Fruit fly (Drosophila melanogaster) whole organism, embryonic: ENCODE measurements around the gene Vps37B.

Experiments
- Blimp-1 ChIP-seq: fragments of 200-800 bp; sonication (Bioruptor generic); optimal IDR thresholded peaks from 3 replicates; lab custom pipeline; 2018; ENCODE audit warnings: missing biosample characterization, missing genetic modification characterization, mild to moderate bottlenecking, moderate library complexity, missing genetic modification reagents
- Bteb2 ChIP-seq: fragments of 200-800 bp; sonication (Bioruptor generic); optimal IDR thresholded peaks from 2 replicates; lab custom pipeline; 2016; ENCODE audit warnings: missing biosample characterization, missing genetic modification characterization
- CG10267 ChIP-seq: fragments of 200-800 bp; sonication (Bioruptor generic); optimal IDR thresholded peaks from 2 replicates; lab custom pipeline; 2018; ENCODE audit warnings: missing biosample characterization, mild to moderate bottlenecking, missing genetic modification characterization, moderate library complexity
- CG10565 ChIP-seq: fragments of 200-800 bp; sonication (Bioruptor generic); optimal IDR thresholded peaks from 3 replicates; lab custom pipeline; 2016; ENCODE audit warnings: missing biosample characterization, mild to moderate bottlenecking, missing genetic modification characterization
- CG11247 ChIP-seq: fragments of 200-800 bp; sonication (Bioruptor generic); IDR thresholded peaks from 2 replicates; pipeline ENCODE4 v1.3.6; 2022; ENCODE audit warnings: missing biosample characterization, missing genetic modification characterization
- CG11456 ChIP-seq: fragments of 200-800 bp; sonication (Bioruptor generic); IDR thresholded peaks from 3 replicates; pipeline ENCODE4 v1.3.6; 2022; ENCODE audit warnings: missing biosample characterization, missing genetic modification characterization
- CG11695 ChIP-seq: fragments of 200-800 bp; sonication (Bioruptor generic); IDR thresholded peaks from 3 replicates; pipeline ENCODE4 v1.3.6; 2022; ENCODE audit warnings: missing biosample characterization, missing genetic modification characterization
- CG12071 ChIP-seq: fragments of 200-800 bp; sonication (Bioruptor generic); optimal IDR thresholded peaks from 3 replicates; lab custom pipeline; 2018; ENCODE audit warnings: missing biosample characterization, mild to moderate bottlenecking, missing genetic modification characterization
- CG12104 ChIP-seq: fragments of 200-800 bp; sonication (Bioruptor generic); optimal IDR thresholded peaks from 3 replicates; lab custom pipeline; 2016; ENCODE audit warnings: missing biosample characterization, missing genetic modification characterization
- CG14441 ChIP-seq: fragments of 200-800 bp; sonication (Bioruptor generic); IDR thresholded peaks from 2 replicates; pipeline ENCODE4 v1.3.6; 2022; ENCODE audit warnings: missing biosample characterization, missing genetic modification characterization
- CG14667 ChIP-seq: fragments of 200-800 bp; sonication (Bioruptor generic); IDR thresholded peaks from 2 replicates; pipeline ENCODE4 v1.3.6; 2022; ENCODE audit warnings: missing biosample characterization, missing genetic modification characterization
- CG17328 ChIP-seq: fragments of 200-800 bp; sonication (Bioruptor generic); IDR thresholded peaks from 2 replicates; pipeline ENCODE4 v1.3.6; 2022; ENCODE audit warnings: missing biosample characterization, missing genetic modification characterization
- CG17359 ChIP-seq: fragments of 200-800 bp; sonication (Bioruptor generic); optimal IDR thresholded peaks from 3 replicates; lab custom pipeline; 2018; ENCODE audit warnings: missing biosample characterization, mild to moderate bottlenecking, missing genetic modification characterization, moderate library complexity
- CG17385 ChIP-seq: fragments of 200-800 bp; sonication (Bioruptor generic); optimal IDR thresholded peaks from 3 replicates; lab custom pipeline; 2018; ENCODE audit warnings: missing biosample characterization, mild to moderate bottlenecking, missing genetic modification characterization
- CG2678 ChIP-seq: fragments of 200-800 bp; sonication (Bioruptor generic); optimal IDR thresholded peaks from 3 replicates; lab custom pipeline; 2019; ENCODE audit warnings: missing biosample characterization, mild to moderate bottlenecking, missing genetic modification characterization, moderate library complexity
- CG2875 ChIP-seq: fragments of 200-800 bp; sonication (Bioruptor generic); optimal IDR thresholded peaks from 2 replicates; lab custom pipeline; 2017; ENCODE audit warnings: missing biosample characterization, mild to moderate bottlenecking, missing genetic modification characterization, missing genetic modification reagents
- CG31365 ChIP-seq: fragments of 200-800 bp; sonication (Bioruptor generic); optimal IDR thresholded peaks from 2 replicates; lab custom pipeline; 2018; ENCODE audit warnings: missing biosample characterization, mild to moderate bottlenecking, missing genetic modification characterization
- CG32767 ChIP-seq: fragments of 200-800 bp; sonication (Bioruptor generic); IDR thresholded peaks from 2 replicates; pipeline ENCODE4 v1.3.6; 2022; ENCODE audit warnings: missing biosample characterization, missing genetic modification characterization
- CG4360 ChIP-seq: fragments of 200-800 bp; sonication (Bioruptor generic); IDR thresholded peaks from 2 replicates; pipeline ENCODE4 v1.3.6; 2022; ENCODE audit warnings: missing biosample characterization, missing genetic modification characterization
- CG7928 ChIP-seq: fragments of 200-800 bp; sonication (Bioruptor generic); optimal IDR thresholded peaks from 2 replicates; lab custom pipeline; 2017; ENCODE audit warnings: missing biosample characterization, mild to moderate bottlenecking, missing genetic modification characterization
- CG9215 ChIP-seq: fragments of 200-800 bp; sonication (Bioruptor generic); IDR thresholded peaks from 2 replicates; pipeline ENCODE4 v1.3.6; 2022; ENCODE audit warnings: missing biosample characterization, missing genetic modification characterization
- Camta ChIP-seq: fragments of 200-800 bp; sonication (Bioruptor generic); optimal IDR thresholded peaks from 2 replicates; lab custom pipeline; 2016; ENCODE audit warnings: missing biosample characterization, missing genetic modification characterization
- D19A ChIP-seq: fragments of 200-800 bp; optimal IDR thresholded peaks from 3 replicates; lab custom pipeline; 2019; ENCODE audit warnings: missing biosample characterization, mild to moderate bottlenecking, missing genetic modification characterization, moderate library complexity
- Hr3 ChIP-seq: fragments of 200-800 bp; sonication (Bioruptor generic); optimal IDR thresholded peaks from 3 replicates; lab custom pipeline; 2016; ENCODE audit warnings: missing biosample characterization, missing genetic modification characterization
- Kr ChIP-seq: fragments of 200-800 bp; sonication (Bioruptor generic); optimal IDR thresholded peaks from 2 replicates; lab custom pipeline; 2017; ENCODE audit warnings: missing biosample characterization, mild to moderate bottlenecking, missing genetic modification characterization
- Lhr ChIP-seq: fragments of 200-800 bp; sonication (Bioruptor generic); optimal IDR thresholded peaks from 3 replicates; lab custom pipeline; 2017; ENCODE audit warnings: mild to moderate bottlenecking, missing biosample characterization, missing genetic modification reagents, missing genetic modification characterization
- MTF-1 ChIP-seq: fragments of 200-800 bp; sonication (Bioruptor generic); optimal IDR thresholded peaks from 2 replicates; lab custom pipeline; 2018; ENCODE audit warnings: missing biosample characterization, mild to moderate bottlenecking, missing genetic modification characterization, borderline replicate concordance
- Nf-YC ChIP-seq: fragments of 200-800 bp; optimal IDR thresholded peaks from 3 replicates; lab custom pipeline; 2019; ENCODE audit warnings: missing biosample characterization, mild to moderate bottlenecking, missing genetic modification characterization, moderate library complexity
- Ssrp ChIP-seq: fragments of 200-800 bp; sonication (Bioruptor generic); optimal IDR thresholded peaks from 2 replicates; lab custom pipeline; 2018; ENCODE audit warnings: missing biosample characterization, mild to moderate bottlenecking, missing genetic modification characterization, moderate library complexity
- Usf ChIP-seq: fragments of 200-800 bp; sonication (Bioruptor generic); optimal IDR thresholded peaks from 2 replicates; lab custom pipeline; 2017; ENCODE audit warnings: missing genotype, missing biosample characterization, missing genetic modification characterization
- ac ChIP-seq: fragments of 200-800 bp; sonication (Bioruptor generic); optimal IDR thresholded peaks from 3 replicates; lab custom pipeline; 2017; ENCODE audit warnings: missing biosample characterization, mild to moderate bottlenecking, missing genetic modification characterization
- bcd ChIP-seq: fragments of 200-800 bp; sonication (Bioruptor generic); optimal IDR thresholded peaks from 2 replicates; lab custom pipeline; 2017; ENCODE audit warnings: missing biosample characterization, mild to moderate bottlenecking, missing genetic modification characterization
- disco-r ChIP-seq: fragments of 200-800 bp; sonication (Bioruptor generic); optimal IDR thresholded peaks from 2 replicates; lab custom pipeline; 2016; ENCODE audit warnings: missing biosample characterization, missing genetic modification characterization
- dpn ChIP-seq, 2 experiments: fragments of 200-800 bp; sonication (Bioruptor generic); optimal IDR thresholded peaks; 3 replicates each; lab custom pipeline; 2016; ENCODE audit warnings: missing biosample characterization in 2 of 2, missing genetic modification characterization in 2 of 2
- ems ChIP-seq: fragments of 200-800 bp; sonication (Bioruptor generic); optimal IDR thresholded peaks from 3 replicates; lab custom pipeline; 2016; ENCODE audit warnings: missing biosample characterization, missing genetic modification characterization
- exex ChIP-seq: fragments of 200-800 bp; sonication (Bioruptor generic); optimal IDR thresholded peaks from 4 replicates; lab custom pipeline; 2018; ENCODE audit warnings: missing biosample characterization, mild to moderate bottlenecking, missing genetic modification characterization, moderate library complexity
- fu2 ChIP-seq: fragments of 200-800 bp; sonication (Bioruptor generic); optimal IDR thresholded peaks from 2 replicates; lab custom pipeline; 2016; ENCODE audit warnings: missing biosample characterization, missing genetic modification characterization
- gem ChIP-seq: fragments of 200-800 bp; sonication (Bioruptor generic); optimal IDR thresholded peaks from 2 replicates; lab custom pipeline; 2019; ENCODE audit warnings: missing biosample characterization, mild to moderate bottlenecking, missing genetic modification characterization, moderate library complexity
- gfzf ChIP-seq: fragments of 200-800 bp; sonication (Bioruptor generic); optimal IDR thresholded peaks from 2 replicates; lab custom pipeline; 2016; ENCODE audit warnings: missing biosample characterization, mild to moderate bottlenecking, missing genetic modification characterization, moderate library complexity
- gsb-n ChIP-seq: fragments of 200-800 bp; sonication (Bioruptor generic); optimal IDR thresholded peaks from 3 replicates; lab custom pipeline; 2018; ENCODE audit warnings: missing biosample characterization, mild to moderate bottlenecking, missing genetic modification characterization
- lab ChIP-seq: fragments of 200-800 bp; sonication (Bioruptor generic); optimal IDR thresholded peaks from 3 replicates; lab custom pipeline; 2017; ENCODE audit warnings: missing biosample characterization, missing genetic modification characterization, mild to moderate bottlenecking, moderate library complexity, missing genetic modification reagents
- lbe ChIP-seq: fragments of 200-800 bp; sonication (Bioruptor generic); optimal IDR thresholded peaks from 2 replicates; lab custom pipeline; 2016; ENCODE audit warnings: missing biosample characterization, mild to moderate bottlenecking, missing genetic modification characterization
- lola ChIP-seq, 3 experiments: fragments of >200 bp in 2 of 3; fragments of 200-800 bp in 1 of 3; sonication (Bioruptor generic) in 1 of 3; optimal IDR thresholded peaks; 2 replicates each; lab custom pipeline; 2017 to 2019; ENCODE audit warnings: missing biosample characterization in 3 of 3, missing genetic modification characterization in 3 of 3, mild to moderate bottlenecking in 1 of 3, moderate library complexity in 1 of 3
- nmo ChIP-seq: fragments of 200-800 bp; sonication (Bioruptor generic); optimal IDR thresholded peaks from 2 replicates; lab custom pipeline; 2018; ENCODE audit warnings: missing biosample characterization, mild to moderate bottlenecking, missing genetic modification characterization, moderate library complexity
- peb ChIP-seq: fragments of 200-800 bp; sonication (Bioruptor generic); IDR thresholded peaks from 2 replicates; pipeline ENCODE4 v1.3.6; 2022; ENCODE audit warnings: missing biosample characterization, missing genetic modification characterization
- pros ChIP-seq: fragments of 200-800 bp; sonication (Bioruptor generic); optimal IDR thresholded peaks from 3 replicates; lab custom pipeline; 2019; ENCODE audit warnings: missing biosample characterization, mild to moderate bottlenecking, missing genetic modification characterization, moderate library complexity
- run ChIP-seq: fragments of 200-800 bp; sonication (Bioruptor generic); optimal IDR thresholded peaks from 3 replicates; lab custom pipeline; 2018; ENCODE audit warnings: missing biosample characterization, mild to moderate bottlenecking, missing genetic modification characterization
- sc ChIP-seq, 3 experiments: fragments of >200 bp in 2 of 3; fragments of 200-800 bp in 1 of 3; sonication (Bioruptor generic) in 1 of 3; optimal IDR thresholded peaks; 2 replicates in 2 of 3; 3 replicates in 1 of 3; lab custom pipeline; 2017; ENCODE audit warnings: mild to moderate bottlenecking in 1 of 3, missing biosample characterization in 1 of 3, missing genetic modification characterization in 1 of 3, missing genetic modification reagents in 1 of 3
- sima ChIP-seq: fragments of 200-800 bp; sonication (Bioruptor generic); optimal IDR thresholded peaks from 2 replicates; lab custom pipeline; 2016; ENCODE audit warnings: missing biosample characterization, missing genetic modification characterization
- wdn ChIP-seq: fragments of 200-800 bp; sonication (Bioruptor generic); IDR thresholded peaks from 2 replicates; pipeline ENCODE4 v1.3.6; 2022; ENCODE audit warnings: missing biosample characterization, missing genetic modification characterization

Gene Vps37B

DNA sequence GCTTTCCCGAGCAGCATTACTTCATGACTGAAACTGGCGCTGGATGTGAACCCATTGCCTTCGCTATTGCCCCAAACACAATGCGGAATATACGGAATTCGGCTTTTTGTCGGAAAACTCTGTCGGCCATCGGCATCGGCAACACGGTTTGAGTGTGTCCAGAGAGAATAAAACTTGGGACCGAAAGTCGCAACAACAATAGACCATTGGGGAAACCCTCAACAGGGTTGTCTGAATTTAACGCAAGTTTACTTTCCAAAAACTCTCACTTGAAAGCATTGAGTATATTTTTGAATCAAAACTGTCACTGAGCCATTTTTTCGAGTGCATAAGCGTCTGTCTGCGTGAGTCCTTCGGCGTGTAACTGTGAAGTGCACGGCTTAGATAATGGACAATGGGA, 27.7 kb upstream of the Vps37B start (continued):
- no peak for TF ChIP-seq CG7928
- TF ChIP-seq nmo (GFP tag; lab: Kevin White, UChicago): peak; percentile 31
- peak; percentile 39 for TF ChIP-seq CG31365
- no peak for TF ChIP-seq run
- no peak for TF ChIP-seq lola (GFP tag; optimal IDR thresholded peaks at IDR 0.05; lab: Kevin White, UChicago)
- TF ChIP-seq CG2678 (tag; lab: Kevin White, UChicago): peak; percentile 74
- no peak for TF ChIP-seq pros
- no peak for TF ChIP-seq CG10565 (GFP tag; lab: Kevin White, UChicago)
- TF ChIP-seq sima (GFP tag; lab: Kevin White, UChicago): peak; percentile 19
- TF ChIP-seq CG17385 (GFP tag; lab: Kevin White, UChicago): peak; percentile 63
- TF ChIP-seq CG11695 (GFP tag; lab: Robert Waterston, UW): peak; percentile 64; the same call in 1 of the 3 replicates
- TF ChIP-seq lab (GFP tag; lab: Kevin White, UChicago): peak; percentile 89
- TF ChIP-seq CG32767 (GFP tag; lab: Robert Waterston, UW): no peak
- TF ChIP-seq lbe: no peak
- TF ChIP-seq exex (tag; lab: Kevin White, UChicago): no peak
- TF ChIP-seq Nf-YC (tag; lab: Kevin White, UChicago): no peak
- TF ChIP-seq CG4360 (GFP tag; lab: Robert Waterston, UW): no peak
- no peak for TF ChIP-seq Ssrp (tag; lab: Kevin White, UChicago)
- TF ChIP-seq D19A (tag; lab: Kevin White, UChicago): peak; percentile 12
- TF ChIP-seq CG17328 (GFP tag; lab: Robert Waterston, UW): peak; percentile 41; the same call in 1 of the 2 replicates
- TF ChIP-seq CG12104 (GFP tag; lab: Kevin White, UChicago): no peak
- TF ChIP-seq CG11456 (GFP tag; lab: Robert Waterston, UW): no peak
- TF ChIP-seq ems (GFP tag; lab: Kevin White, UChicago): peak; percentile 42
- TF ChIP-seq ac (GFP tag; lab: Kevin White, UChicago): no peak
- TF ChIP-seq Hr3 (GFP tag; lab: Kevin White, UChicago): peak; percentile 5
- TF ChIP-seq Kr (GFP tag; lab: Kevin White, UChicago): no peak
- no peak for TF ChIP-seq sc (optimal IDR thresholded peaks at IDR 0.05; lab: Kevin White, UChicago)
- TF ChIP-seq sc (GFP tag; optimal IDR thresholded peaks at IDR 0.05; lab: Kevin White, UChicago): no peak
- TF ChIP-seq Lhr (GFP tag; lab: Kevin White, UChicago): no peak
- no peak for TF ChIP-seq Camta (GFP tag; lab: Kevin White, UChicago)
- no peak for TF ChIP-seq CG14667
- no peak for TF ChIP-seq Bteb2 (GFP tag; lab: Kevin White, UChicago)
- TF ChIP-seq dpn (GFP tag; optimal IDR thresholded peaks at IDR 0.05; lab: Kevin White, UChicago): peak; percentile 66 to 69
- TF ChIP-seq wdn: 0 out of 2 replicates have a peak, but pooled peaks have one; percentile 36
- TF ChIP-seq CG11247 (GFP tag; lab: Robert Waterston, UW): no peak; the same call in 1 of the 2 replicates
- TF ChIP-seq gsb-n (tag; lab: Kevin White, UChicago): no peak
- no peak for TF ChIP-seq MTF-1 (GFP tag; lab: Kevin White, UChicago)
- TF ChIP-seq fu2 (GFP tag; lab: Kevin White, UChicago): peak; percentile 53
- no peak for TF ChIP-seq peb (GFP tag; lab: Robert Waterston, UW)
- peak; percentile 56; the same call in 1 of the 2 replicates for TF ChIP-seq CG14441
- peak; percentile 7 for TF ChIP-seq CG10267 (tag; lab: Kevin White, UChicago)
- TF ChIP-seq CG17359 (tag; lab: Kevin White, UChicago): peak; percentile 57
- TF ChIP-seq disco-r (GFP tag; lab: Kevin White, UChicago): no peak
- peak; percentile 53 for TF ChIP-seq bcd (GFP tag; lab: Kevin White, UChicago)
- peak; percentile 60 for TF ChIP-seq gem (tag; lab: Kevin White, UChicago)
- no peak for TF ChIP-seq CG2875 (GFP tag; lab: Kevin White, UChicago)
- peak; percentile 5 for TF ChIP-seq CG12071
- TF ChIP-seq Blimp-1 (GFP tag; lab: Kevin White, UChicago): peak; percentile 18
- no peak for TF ChIP-seq CG9215 (GFP tag; lab: Robert Waterston, UW)
- no peak for TF ChIP-seq gfzf (GFP tag; lab: Kevin White, UChicago)
- TF ChIP-seq Usf: no peak
